Fruit fly (Drosophila melanogaster) whole organism, embryonic: Measurements from ENCODE around the gene kraken.

ENCODE experiments used
- ATbp ChIP-seq: fragments of 200-800 bp; sonication (Bioruptor generic); optimal IDR thresholded peaks from 2 replicates; lab custom pipeline; 2017; ENCODE audit warnings: missing biosample characterization, mild to moderate bottlenecking, missing genetic modification characterization, missing genetic modification reagents
- Ada2b ChIP-seq: fragments of 200-800 bp; sonication (Bioruptor generic); IDR thresholded peaks from 2 replicates; pipeline ENCODE4 v1.3.6; 2022; ENCODE audit warnings: missing biosample characterization, missing genetic modification characterization
- CG10209 ChIP-seq: fragments of 200-800 bp; sonication (Bioruptor generic); optimal IDR thresholded peaks from 3 replicates; lab custom pipeline; 2017; ENCODE audit warnings: missing biosample characterization, mild to moderate bottlenecking, missing genetic modification characterization, missing genetic modification reagents
- CG10274 ChIP-seq: fragments of 200-800 bp; sonication (Bioruptor generic); optimal IDR thresholded peaks from 3 replicates; lab custom pipeline; 2017; ENCODE audit warnings: missing biosample characterization, mild to moderate bottlenecking, missing genetic modification characterization
- CG11560 ChIP-seq: fragments of 200-800 bp; sonication (Bioruptor generic); IDR thresholded peaks from 3 replicates; pipeline ENCODE4 v1.3.6; 2022; ENCODE audit warnings: missing biosample characterization, missing genetic modification characterization
- CG12942 ChIP-seq: fragments of 200-800 bp; sonication (Bioruptor generic); optimal IDR thresholded peaks from 3 replicates; lab custom pipeline; 2016; ENCODE audit warnings: missing biosample characterization, missing genetic modification characterization
- CG14050 ChIP-seq: fragments of 200-800 bp; sonication (Bioruptor generic); IDR thresholded peaks from 3 replicates; pipeline ENCODE4 v1.3.6; 2022; ENCODE audit warnings: missing biosample characterization, missing genetic modification characterization
- CG14860 ChIP-seq: fragments of 200-800 bp; sonication (Bioruptor generic); IDR thresholded peaks from 3 replicates; pipeline ENCODE4 v1.3.6; 2022; ENCODE audit warnings: missing biosample characterization, missing genetic modification characterization; ENCODE audit not compliant: partially characterized antibody
- CG15601 ChIP-seq: fragments of 200-800 bp; sonication (Bioruptor generic); optimal IDR thresholded peaks from 3 replicates; lab custom pipeline; 2019; ENCODE audit warnings: missing biosample characterization, mild to moderate bottlenecking, missing genetic modification characterization, moderate library complexity
- CG17912 ChIP-seq: fragments of 200-800 bp; sonication (Bioruptor generic); optimal IDR thresholded peaks from 2 replicates; lab custom pipeline; 2018; ENCODE audit warnings: missing biosample characterization, mild to moderate bottlenecking, missing genetic modification characterization
- CG2678 ChIP-seq: fragments of 200-800 bp; sonication (Bioruptor generic); optimal IDR thresholded peaks from 3 replicates; lab custom pipeline; 2019; ENCODE audit warnings: missing biosample characterization, mild to moderate bottlenecking, missing genetic modification characterization, moderate library complexity
- CG32767 ChIP-seq: fragments of 200-800 bp; sonication (Bioruptor generic); IDR thresholded peaks from 2 replicates; pipeline ENCODE4 v1.3.6; 2022; ENCODE audit warnings: missing biosample characterization, missing genetic modification characterization
- CG32772 ChIP-seq: fragments of 200-800 bp; sonication (Bioruptor generic); IDR thresholded peaks from 2 replicates; pipeline ENCODE4 v1.3.6; 2022; ENCODE audit warnings: missing biosample characterization, missing genetic modification characterization
- CG34376 ChIP-seq: fragments of 200-800 bp; sonication (Bioruptor generic); optimal IDR thresholded peaks from 2 replicates; lab custom pipeline; 2018; ENCODE audit warnings: missing biosample characterization, mild to moderate bottlenecking, missing genetic modification characterization
- CG3995 ChIP-seq: fragments of 200-800 bp; sonication (Bioruptor generic); optimal IDR thresholded peaks from 3 replicates; lab custom pipeline; 2016; ENCODE audit warnings: missing biosample characterization, missing genetic modification characterization
- CG4820 ChIP-seq: fragments of 200-800 bp; sonication (Bioruptor generic); optimal IDR thresholded peaks from 3 replicates; lab custom pipeline; 2016; ENCODE audit warnings: missing biosample characterization, missing genetic modification characterization
- CG6654 ChIP-seq: fragments of 200-800 bp; sonication (Bioruptor generic); optimal IDR thresholded peaks from 2 replicates; lab custom pipeline; 2017; ENCODE audit warnings: missing biosample characterization, mild to moderate bottlenecking, missing genetic modification characterization
- CG7987 ChIP-seq: fragments of 200-800 bp; sonication (Bioruptor generic); optimal IDR thresholded peaks from 2 replicates; lab custom pipeline; 2018; ENCODE audit warnings: missing biosample characterization, mild to moderate bottlenecking, missing genetic modification characterization, moderate library complexity
- CG9797 ChIP-seq: fragments of 200-800 bp; sonication (Bioruptor generic); optimal IDR thresholded peaks from 3 replicates; lab custom pipeline; 2018; ENCODE audit warnings: missing biosample characterization, mild to moderate bottlenecking, missing genetic modification characterization
- D ChIP-seq, 2 experiments: fragments of 200-800 bp in 1 of 2; fragments of >200 bp in 1 of 2; sonication (Bioruptor generic) in 1 of 2; optimal IDR thresholded peaks; 2 replicates in 1 of 2; 3 replicates in 1 of 2; lab custom pipeline; 2017; ENCODE audit warnings: mild to moderate bottlenecking in 1 of 2, missing biosample characterization in 1 of 2, missing genetic modification characterization in 1 of 2, missing genetic modification reagents in 1 of 2
- Doc3 ChIP-seq: fragments of 200-800 bp; sonication (Bioruptor generic); IDR thresholded peaks from 3 replicates; pipeline ENCODE4 v1.3.6; 2022; ENCODE audit warnings: missing biosample characterization, missing genetic modification characterization; ENCODE audit not compliant: partially characterized antibody
- E2f2 ChIP-seq: fragments of 200-800 bp; sonication (Bioruptor generic); IDR thresholded peaks from 2 replicates; pipeline ENCODE4 v1.3.6; 2022; ENCODE audit warnings: missing biosample characterization, missing genetic modification characterization
- ERR ChIP-seq: fragments of 200-800 bp; sonication (Bioruptor generic); optimal IDR thresholded peaks from 2 replicates; lab custom pipeline; 2016; ENCODE audit warnings: missing biosample characterization, missing genetic modification characterization
- Fer1 ChIP-seq: fragments of 200-800 bp; sonication (Bioruptor generic); optimal IDR thresholded peaks from 2 replicates; lab custom pipeline; 2017; ENCODE audit warnings: missing biosample characterization, mild to moderate bottlenecking, missing genetic modification characterization
- H15 ChIP-seq: fragments of 200-800 bp; sonication (Bioruptor generic); IDR thresholded peaks from 3 replicates; pipeline ENCODE4 v1.3.6; 2022; ENCODE audit warnings: missing biosample characterization, missing genetic modification characterization
- Hr78 ChIP-seq, 2 experiments: fragments of 200-800 bp in 1 of 2; fragments of >200 bp in 1 of 2; sonication (Bioruptor generic) in 1 of 2; optimal IDR thresholded peaks; 2 replicates each; lab custom pipeline; 2017 to 2019; ENCODE audit warnings: missing biosample characterization in 2 of 2, missing genetic modification characterization in 2 of 2, mild to moderate bottlenecking in 1 of 2, moderate library complexity in 1 of 2
- Oaz ChIP-seq: fragments of 200-800 bp; sonication (Bioruptor generic); IDR thresholded peaks from 2 replicates; pipeline ENCODE4 v1.3.6; 2022; ENCODE audit warnings: missing biosample characterization, missing genetic modification characterization
- Optix ChIP-seq: fragments of 200-800 bp; sonication (Bioruptor generic); IDR thresholded peaks from 3 replicates; pipeline ENCODE4 v1.3.6; 2022; ENCODE audit warnings: missing biosample characterization, missing genetic modification characterization
- Xrp1 ChIP-seq: fragments of 200-800 bp; sonication (Bioruptor generic); IDR thresholded peaks from 2 replicates; pipeline ENCODE4 v1.3.6; 2022; ENCODE audit warnings: missing biosample characterization, missing genetic modification characterization
- ap ChIP-seq: fragments of 200-800 bp; sonication (Bioruptor generic); IDR thresholded peaks from 2 replicates; pipeline ENCODE4 v1.3.6; 2022; ENCODE audit warnings: missing biosample characterization, missing genetic modification characterization
- br ChIP-seq: fragments of >200 bp; optimal IDR thresholded peaks from 2 replicates; lab custom pipeline; 2017
- cato ChIP-seq: fragments of 200-800 bp; sonication (Bioruptor generic); optimal IDR thresholded peaks from 2 replicates; lab custom pipeline; 2016; ENCODE audit warnings: missing biosample characterization, missing genetic modification characterization, borderline replicate concordance
- chn ChIP-seq: fragments of 200-800 bp; sonication (Bioruptor generic); optimal IDR thresholded peaks from 2 replicates; lab custom pipeline; 2016; ENCODE audit warnings: missing biosample characterization, missing genetic modification characterization
- crp ChIP-seq, 2 experiments: fragments of 200-800 bp; sonication (Bioruptor generic); optimal IDR thresholded peaks; 2 replicates in 1 of 2; 3 replicates in 1 of 2; lab custom pipeline; 2017; ENCODE audit warnings: missing biosample characterization in 2 of 2, missing genetic modification characterization in 2 of 2, mild to moderate bottlenecking in 1 of 2, moderate library complexity in 1 of 2
- esg ChIP-seq: fragments of 200-800 bp; sonication (Bioruptor generic); conservative IDR thresholded peaks from 2 replicates; pipeline ENCODE4 v1.3.6; 2022; ENCODE audit warnings: missing biosample characterization, missing genetic modification characterization
- fd96Cb ChIP-seq: fragments of 200-800 bp; sonication (Bioruptor generic); optimal IDR thresholded peaks from 2 replicates; lab custom pipeline; 2018; ENCODE audit warnings: missing biosample characterization, mild to moderate bottlenecking, missing genetic modification characterization, moderate library complexity
- gem ChIP-seq: fragments of 200-800 bp; sonication (Bioruptor generic); optimal IDR thresholded peaks from 2 replicates; lab custom pipeline; 2019; ENCODE audit warnings: missing biosample characterization, mild to moderate bottlenecking, missing genetic modification characterization, moderate library complexity
- grau ChIP-seq: fragments of 200-800 bp; optimal IDR thresholded peaks from 3 replicates; lab custom pipeline; 2019; ENCODE audit warnings: missing biosample characterization, mild to moderate bottlenecking, missing genetic modification characterization, moderate library complexity
- her ChIP-seq: fragments of 200-800 bp; sonication (Bioruptor generic); optimal IDR thresholded peaks from 2 replicates; lab custom pipeline; 2016; ENCODE audit warnings: missing biosample characterization, missing genetic modification characterization
- ind ChIP-seq: fragments of 200-800 bp; sonication (Bioruptor generic); optimal IDR thresholded peaks from 3 replicates; lab custom pipeline; 2016; ENCODE audit warnings: missing biosample characterization, missing genetic modification characterization
- lmd ChIP-seq: fragments of 200-800 bp; sonication (Bioruptor generic); IDR thresholded peaks from 2 replicates; pipeline ENCODE4 v1.3.6; 2022; ENCODE audit warnings: missing biosample characterization, missing genetic modification characterization
- lov ChIP-seq, 2 experiments: fragments of 200-800 bp in 1 of 2; fragments of >200 bp in 1 of 2; sonication (Bioruptor generic) in 1 of 2; IDR thresholded peaks in 1 of 2; optimal IDR thresholded peaks in 1 of 2; 2 replicates in 1 of 2; 3 replicates in 1 of 2; pipeline versions ENCODE4 v1.3.6 to Lab custom; 2017 to 2022; ENCODE audit warnings: missing biosample characterization in 1 of 2, missing genetic modification characterization in 1 of 2
- onecut ChIP-seq: fragments of 200-800 bp; sonication (Bioruptor generic); IDR thresholded peaks from 2 replicates; pipeline ENCODE4 v1.3.6; 2022; ENCODE audit warnings: missing biosample characterization, missing genetic modification characterization
- pan ChIP-seq, 4 experiments: fragments of >200 bp in 3 of 4; fragments of 200-800 bp in 1 of 4; sonication (Bioruptor generic) in 1 of 4; optimal IDR thresholded peaks in 3 of 4; IDR thresholded peaks in 1 of 4; 2 replicates each; pipeline versions ENCODE4 v1.3.6 to Lab custom; 2017 to 2022; ENCODE audit warnings: missing biosample characterization in 2 of 4, missing genetic modification characterization in 2 of 4, mixed read lengths in 1 of 4
- repo ChIP-seq: fragments of 200-800 bp; sonication (Bioruptor generic); optimal IDR thresholded peaks from 2 replicates; lab custom pipeline; 2016; ENCODE audit warnings: missing biosample characterization, missing genetic modification characterization
- toy ChIP-seq: fragments of 200-800 bp; sonication (Bioruptor generic); IDR thresholded peaks from 2 replicates; pipeline ENCODE4 v1.3.6; 2022; ENCODE audit warnings: missing biosample characterization, missing genetic modification characterization
- vvl ChIP-seq: fragments of 200-800 bp; sonication (Bioruptor generic); IDR thresholded peaks from 2 replicates; pipeline ENCODE4 v1.3.6; 2022; ENCODE audit warnings: missing biosample characterization, missing genetic modification characterization
- wdn ChIP-seq: fragments of 200-800 bp; sonication (Bioruptor generic); IDR thresholded peaks from 2 replicates; pipeline ENCODE4 v1.3.6; 2022; ENCODE audit warnings: missing biosample characterization, missing genetic modification characterization

The kraken gene

DNA sequence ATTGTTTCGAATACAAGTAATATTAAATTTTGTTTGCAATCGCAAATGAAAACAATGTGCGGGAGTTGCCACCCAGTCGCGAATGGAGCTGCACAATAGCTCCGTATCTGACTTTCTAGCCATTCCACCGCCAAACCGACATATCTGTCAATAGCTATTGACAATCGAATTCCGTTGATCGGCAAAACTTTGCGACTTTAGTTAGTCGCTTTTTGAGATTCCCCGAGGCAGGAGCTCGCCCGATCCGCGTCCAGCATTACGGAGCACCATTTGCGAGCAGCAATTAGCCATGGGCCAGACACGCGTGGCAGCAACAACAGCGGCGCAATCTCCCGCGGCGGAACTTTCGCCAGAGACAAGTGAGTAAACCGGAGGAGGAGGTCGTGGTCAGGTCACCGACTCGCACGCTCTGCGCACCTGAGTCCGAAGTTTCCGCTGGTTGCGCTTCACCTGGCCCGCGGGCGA is at the start of gene kraken, which contains the start of gene CG4291 (continued):
- TF ChIP-seq gem (tag; lab: Kevin White, UChicago) (peak; percentile 52), ind (GFP tag; lab: Kevin White, UChicago) (peak; percentile 70), Oaz (0 out of 2 replicates have a peak, but pooled peaks have one; percentile 12), H15 (peak; percentile 18; the same call in 1 of the 3 replicates), CG9797 (peak; percentile 33), pan (optimal IDR thresholded peaks at IDR 0.05; lab: Kevin White, UChicago) (no peak), pan (GFP tag; optimal IDR thresholded peaks at IDR 0.05 in 1 of 2, IDR thresholded peaks at IDR 0.05 in 1 of 2) (peak in 1 of 2 experiments; percentile 46), Hr78 (GFP tag; optimal IDR thresholded peaks at IDR 0.05; lab: Kevin White, UChicago) (peak in 1 of 2 experiments; percentile 84), D (optimal IDR thresholded peaks at IDR 0.05; lab: Kevin White, UChicago) (no peak), D (GFP tag; optimal IDR thresholded peaks at IDR 0.05; lab: Kevin White, UChicago) (no peak), her (peak; percentile 79), CG10209 (peak; percentile 30), CG32767 (GFP tag; lab: Robert Waterston, UW) (no peak), ATbp (no peak), fd96Cb (tag; lab: Kevin White, UChicago) (no peak), vvl (GFP tag; lab: Robert Waterston, UW) (peak; percentile 80), CG14860 (GFP tag; lab: Robert Waterston, UW) (no peak), Doc3 (no peak), CG14050 (peak; percentile 42; the same call in 2 of the 3 replicates), CG6654 (no peak), ERR (GFP tag; lab: Kevin White, UChicago) (peak; percentile 53), chn (peak; percentile 67), cato (no peak), CG3995 (GFP tag; lab: Kevin White, UChicago) (no peak), br (no peak), wdn (peak; percentile 67), ap (GFP tag; lab: Robert Waterston, UW) (no peak), Xrp1 (peak; percentile 56), CG15601 (tag; lab: Kevin White, UChicago) (peak; percentile 93), repo (GFP tag; lab: Kevin White, UChicago) (no peak), lmd (peak; percentile 53; the same call in 1 of the 2 replicates), Optix (GFP tag; lab: Robert Waterston, UW) (no peak), crp (GFP tag; optimal IDR thresholded peaks at IDR 0.05; lab: Kevin White, UChicago) (no peak), Ada2b (GFP tag; lab: Robert Waterston, UW) (0 out of 2 replicates have a peak, but pooled peaks have one; percentile 24), CG2678 (peak; percentile 59), CG10274 (GFP tag; lab: Kevin White, UChicago) (no peak), esg (no peak), grau (peak; percentile 56), CG17912 (GFP tag; lab: Kevin White, UChicago) (peak; percentile 58), CG11560 (tag; lab: Robert Waterston, UW) (no peak; the same call in 2 of the 3 replicates), E2f2 (GFP tag; lab: Robert Waterston, UW) (peak; percentile 48), lov (optimal IDR thresholded peaks at IDR 0.05; lab: Kevin White, UChicago) (no peak), lov (GFP tag; IDR thresholded peaks at IDR 0.05; lab: Robert Waterston, UW) (0 out of 3 replicates have a peak, but pooled peaks have one; percentile 60), CG32772 (GFP tag; lab: Robert Waterston, UW) (0 out of 2 replicates have a peak, but pooled peaks have one; percentile 30), CG12942 (GFP tag; lab: Kevin White, UChicago) (peak; percentile 15), onecut (GFP tag; lab: Robert Waterston, UW) (peak; percentile 68; the same call in 1 of the 2 replicates), CG4820 (GFP tag; lab: Kevin White, UChicago) (no peak), CG7987 (GFP tag; lab: Kevin White, UChicago) (peak; percentile 64), CG34376 (GFP tag; lab: Kevin White, UChicago) (peak; percentile 58), toy (GFP tag; lab: Robert Waterston, UW) (no peak), Fer1 (GFP tag; lab: Kevin White, UChicago) (peak; percentile 53)
